Fruit fly (Drosophila melanogaster) whole organism, embryonic: ENCODE measurements around the gene CG5969.

Source experiments
- Antp ChIP-seq: fragments of 200-800 bp; sonication (Bioruptor generic); optimal IDR thresholded peaks from 3 replicates; lab custom pipeline; 2016; ENCODE audit warnings: missing biosample characterization, missing genetic modification characterization
- Blimp-1 ChIP-seq: fragments of 200-800 bp; sonication (Bioruptor generic); optimal IDR thresholded peaks from 3 replicates; lab custom pipeline; 2018; ENCODE audit warnings: missing biosample characterization, missing genetic modification characterization, mild to moderate bottlenecking, moderate library complexity, missing genetic modification reagents
- CG10462 ChIP-seq: fragments of 200-800 bp; sonication (Bioruptor generic); optimal IDR thresholded peaks from 2 replicates; lab custom pipeline; 2016; ENCODE audit warnings: missing biosample characterization, missing genetic modification characterization
- CG11723 ChIP-seq: fragments of 200-800 bp; sonication (Bioruptor generic); optimal IDR thresholded peaks from 2 replicates; lab custom pipeline; 2017; ENCODE audit warnings: missing biosample characterization, mild to moderate bottlenecking, missing genetic modification characterization
- CG12219 ChIP-seq: fragments of 200-800 bp; sonication (Bioruptor generic); optimal IDR thresholded peaks from 3 replicates; lab custom pipeline; 2018; ENCODE audit warnings: missing biosample characterization, mild to moderate bottlenecking, missing genetic modification characterization
- CG12391 ChIP-seq: fragments of 200-800 bp; sonication (Bioruptor generic); optimal IDR thresholded peaks from 3 replicates; lab custom pipeline; 2018; ENCODE audit warnings: missing biosample characterization, mild to moderate bottlenecking, missing genetic modification characterization, moderate library complexity
- CG13123 ChIP-seq: fragments of 200-800 bp; sonication (Bioruptor generic); optimal IDR thresholded peaks from 2 replicates; lab custom pipeline; 2016; ENCODE audit warnings: missing biosample characterization, missing genetic modification characterization
- CG13296 ChIP-seq: fragments of 200-800 bp; sonication (Bioruptor generic); optimal IDR thresholded peaks from 3 replicates; lab custom pipeline; 2018; ENCODE audit warnings: missing biosample characterization, mild to moderate bottlenecking, missing genetic modification characterization
- CG13894 ChIP-seq: fragments of 200-800 bp; sonication (Bioruptor generic); optimal IDR thresholded peaks from 3 replicates; lab custom pipeline; 2018; ENCODE audit warnings: missing biosample characterization, mild to moderate bottlenecking, missing genetic modification characterization, moderate library complexity
- CG1529 ChIP-seq: fragments of 200-800 bp; sonication (Bioruptor generic); optimal IDR thresholded peaks from 3 replicates; lab custom pipeline; 2018; ENCODE audit warnings: missing biosample characterization, missing genetic modification characterization
- CG15479 ChIP-seq: fragments of 200-800 bp; sonication (Bioruptor generic); optimal IDR thresholded peaks from 3 replicates; lab custom pipeline; 2019; ENCODE audit warnings: missing biosample characterization, mild to moderate bottlenecking, missing genetic modification characterization, moderate library complexity
- CG1603 ChIP-seq: fragments of 200-800 bp; sonication (Bioruptor generic); optimal IDR thresholded peaks from 2 replicates; lab custom pipeline; 2019; ENCODE audit warnings: missing biosample characterization, mild to moderate bottlenecking, missing genetic modification characterization, moderate library complexity
- CG17568 ChIP-seq: fragments of 200-800 bp; sonication (Bioruptor generic); optimal IDR thresholded peaks from 2 replicates; lab custom pipeline; 2018; ENCODE audit warnings: missing biosample characterization, mild to moderate bottlenecking, missing genetic modification characterization, moderate library complexity
- CG2678 ChIP-seq: fragments of 200-800 bp; sonication (Bioruptor generic); optimal IDR thresholded peaks from 3 replicates; lab custom pipeline; 2019; ENCODE audit warnings: missing biosample characterization, mild to moderate bottlenecking, missing genetic modification characterization, moderate library complexity
- CG3407 ChIP-seq: fragments of 200-800 bp; sonication (Bioruptor generic); optimal IDR thresholded peaks from 2 replicates; lab custom pipeline; 2018; ENCODE audit warnings: missing biosample characterization, mild to moderate bottlenecking, missing genetic modification characterization
- CG34224 ChIP-seq: fragments of 200-800 bp; sonication (Bioruptor generic); IDR thresholded peaks from 3 replicates; pipeline ENCODE4 v1.3.6; 2022; ENCODE audit warnings: missing biosample characterization, missing genetic modification characterization; ENCODE audit not compliant: partially characterized antibody
- CG3995 ChIP-seq: fragments of 200-800 bp; sonication (Bioruptor generic); optimal IDR thresholded peaks from 3 replicates; lab custom pipeline; 2016; ENCODE audit warnings: missing biosample characterization, missing genetic modification characterization
- CG5180 ChIP-seq: fragments of 200-800 bp; sonication (Bioruptor generic); optimal IDR thresholded peaks from 3 replicates; lab custom pipeline; 2017; ENCODE audit warnings: missing biosample characterization, missing genetic modification characterization, mild to moderate bottlenecking, moderate library complexity, missing genetic modification reagents
- CG5245 ChIP-seq: fragments of 200-800 bp; sonication (Bioruptor generic); optimal IDR thresholded peaks from 3 replicates; lab custom pipeline; 2016; ENCODE audit warnings: missing biosample characterization, missing genetic modification characterization
- CG6854 ChIP-seq: fragments of 200-800 bp; sonication (Bioruptor generic); optimal IDR thresholded peaks from 3 replicates; lab custom pipeline; 2017; ENCODE audit warnings: missing biosample characterization, mild to moderate bottlenecking, missing genetic modification characterization
- Camta ChIP-seq: fragments of 200-800 bp; sonication (Bioruptor generic); optimal IDR thresholded peaks from 2 replicates; lab custom pipeline; 2016; ENCODE audit warnings: missing biosample characterization, missing genetic modification characterization
- E2f2 ChIP-seq: fragments of 200-800 bp; sonication (Bioruptor generic); IDR thresholded peaks from 2 replicates; pipeline ENCODE4 v1.3.6; 2022; ENCODE audit warnings: missing biosample characterization, missing genetic modification characterization
- Eip74EF ChIP-seq, 2 experiments: fragments of 200-800 bp in 1 of 2; fragments of >200 bp in 1 of 2; sonication (Bioruptor generic) in 1 of 2; optimal IDR thresholded peaks; 2 replicates each; lab custom pipeline; 2017 to 2019; ENCODE audit warnings: missing biosample characterization in 2 of 2, missing genetic modification characterization in 2 of 2, mild to moderate bottlenecking in 1 of 2, moderate library complexity in 1 of 2
- HHEX ChIP-seq: fragments of 200-800 bp; sonication (Bioruptor generic); optimal IDR thresholded peaks from 3 replicates; lab custom pipeline; 2017; ENCODE audit warnings: missing biosample characterization, mild to moderate bottlenecking, missing genetic modification characterization, missing genetic modification reagents
- Hr51 ChIP-seq, 2 experiments: fragments of 200-800 bp; sonication (Bioruptor generic); optimal IDR thresholded peaks; 2 replicates in 1 of 2; 3 replicates in 1 of 2; lab custom pipeline; 2016 to 2018; ENCODE audit warnings: missing biosample characterization in 2 of 2, missing genetic modification characterization in 2 of 2, mild to moderate bottlenecking in 1 of 2, moderate library complexity in 1 of 2
- Hr78 ChIP-seq, 2 experiments: fragments of 200-800 bp in 1 of 2; fragments of >200 bp in 1 of 2; sonication (Bioruptor generic) in 1 of 2; optimal IDR thresholded peaks; 2 replicates each; lab custom pipeline; 2017 to 2019; ENCODE audit warnings: missing biosample characterization in 2 of 2, missing genetic modification characterization in 2 of 2, mild to moderate bottlenecking in 1 of 2, moderate library complexity in 1 of 2
- Meics ChIP-seq: fragments of 200-800 bp; sonication (Bioruptor generic); optimal IDR thresholded peaks from 2 replicates; lab custom pipeline; 2017; ENCODE audit warnings: missing biosample characterization, mild to moderate bottlenecking, missing genetic modification characterization
- Nf-YA ChIP-seq: fragments of 200-800 bp; sonication (Bioruptor generic); IDR thresholded peaks from 2 replicates; pipeline ENCODE4 v1.3.6; 2022; ENCODE audit warnings: missing biosample characterization, missing genetic modification characterization
- Opbp ChIP-seq: fragments of 200-800 bp; sonication (Bioruptor generic); IDR thresholded peaks from 3 replicates; pipeline ENCODE4 v1.3.6; 2022; ENCODE audit warnings: missing biosample characterization, missing genetic modification characterization; ENCODE audit not compliant: partially characterized antibody
- YL-1 ChIP-seq: fragments of 200-800 bp; sonication (Bioruptor generic); optimal IDR thresholded peaks from 3 replicates; lab custom pipeline; 2017; ENCODE audit warnings: missing biosample characterization, mild to moderate bottlenecking, missing genetic modification characterization
- ara ChIP-seq: fragments of 200-800 bp; sonication (Bioruptor generic); IDR thresholded peaks from 2 replicates; pipeline ENCODE4 v1.3.6; 2022; ENCODE audit warnings: missing biosample characterization, missing genetic modification characterization
- bigmax ChIP-seq: fragments of 200-800 bp; sonication (Bioruptor generic); optimal IDR thresholded peaks from 2 replicates; lab custom pipeline; 2018; ENCODE audit warnings: missing biosample characterization, mild to moderate bottlenecking, missing genetic modification characterization
- dati ChIP-seq: fragments of 200-800 bp; sonication (Bioruptor generic); IDR thresholded peaks from 2 replicates; pipeline ENCODE4 v1.3.6; 2022; ENCODE audit warnings: missing biosample characterization, missing genetic modification characterization
- ems ChIP-seq: fragments of 200-800 bp; sonication (Bioruptor generic); optimal IDR thresholded peaks from 3 replicates; lab custom pipeline; 2016; ENCODE audit warnings: missing biosample characterization, missing genetic modification characterization
- en ChIP-seq: fragments of 200-800 bp; sonication (Bioruptor generic); optimal IDR thresholded peaks from 2 replicates; lab custom pipeline; 2016; ENCODE audit warnings: missing biosample characterization, missing genetic modification characterization
- fd3F ChIP-seq: fragments of 200-800 bp; sonication (Bioruptor generic); optimal IDR thresholded peaks from 2 replicates; lab custom pipeline; 2018; ENCODE audit warnings: missing biosample characterization, mild to moderate bottlenecking, missing genetic modification characterization, moderate library complexity
- gce ChIP-seq: fragments of 200-800 bp; sonication (Bioruptor generic); IDR thresholded peaks from 3 replicates; pipeline ENCODE4 v1.3.6; 2022; ENCODE audit warnings: missing biosample characterization, missing genetic modification characterization
- grau ChIP-seq: fragments of 200-800 bp; optimal IDR thresholded peaks from 3 replicates; lab custom pipeline; 2019; ENCODE audit warnings: missing biosample characterization, mild to moderate bottlenecking, missing genetic modification characterization, moderate library complexity
- jing ChIP-seq: fragments of 200-800 bp; sonication (Bioruptor generic); optimal IDR thresholded peaks from 2 replicates; lab custom pipeline; 2018; ENCODE audit warnings: missing biosample characterization, mild to moderate bottlenecking, missing genetic modification characterization
- kni ChIP-seq: fragments of 200-800 bp; sonication (Bioruptor generic); optimal IDR thresholded peaks from 3 replicates; lab custom pipeline; 2017; ENCODE audit warnings: mild to moderate bottlenecking, missing biosample characterization, missing genetic modification reagents, missing genetic modification characterization
- mld ChIP-seq: fragments of 200-800 bp; sonication (Bioruptor generic); IDR thresholded peaks from 3 replicates; pipeline ENCODE4 v1.3.6; 2022; ENCODE audit warnings: missing biosample characterization, missing genetic modification characterization; ENCODE audit not compliant: partially characterized antibody
- nerfin-1 ChIP-seq: fragments of 200-800 bp; sonication (Bioruptor generic); optimal IDR thresholded peaks from 3 replicates; lab custom pipeline; 2019; ENCODE audit warnings: missing biosample characterization, mild to moderate bottlenecking, missing genetic modification characterization, moderate library complexity
- pros ChIP-seq: fragments of 200-800 bp; sonication (Bioruptor generic); optimal IDR thresholded peaks from 3 replicates; lab custom pipeline; 2019; ENCODE audit warnings: missing biosample characterization, mild to moderate bottlenecking, missing genetic modification characterization, moderate library complexity
- sim ChIP-seq: fragments of 200-800 bp; sonication (Bioruptor generic); IDR thresholded peaks from 2 replicates; pipeline ENCODE4 v1.3.6; 2022; ENCODE audit warnings: missing biosample characterization, missing genetic modification characterization
- so ChIP-seq: fragments of 200-800 bp; sonication (Bioruptor generic); IDR thresholded peaks from 3 replicates; pipeline ENCODE4 v1.3.6; 2022; ENCODE audit warnings: missing biosample characterization, missing genetic modification characterization
- twi ChIP-seq: fragments of 200-800 bp; optimal IDR thresholded peaks from 2 replicates; lab custom pipeline; 2019; ENCODE audit warnings: missing biosample characterization, mild to moderate bottlenecking, missing genetic modification characterization, moderate library complexity
- zen2 ChIP-seq: fragments of 200-800 bp; sonication (Bioruptor generic); IDR thresholded peaks from 3 replicates; pipeline ENCODE4 v1.3.6; 2022; ENCODE audit warnings: missing biosample characterization, missing genetic modification characterization; ENCODE audit not compliant: partially characterized antibody

Gene CG5969

dm6 chr3L:20471499-20472313 is 1.9 kb upstream of the CG5969 start (continued):
- no peak for TF ChIP-seq Blimp-1 (GFP tag; lab: Kevin White, UChicago)
- TF ChIP-seq gce (GFP tag; lab: Robert Waterston, UW): 0 out of 3 replicates have a peak, but pooled peaks have one; percentile 64
- TF ChIP-seq ara: peak; percentile 31; the same call in 1 of the 2 replicates
- TF ChIP-seq dati (GFP tag; lab: Robert Waterston, UW): no peak
- TF ChIP-seq Antp (GFP tag; lab: Kevin White, UChicago): peak; percentile 50
- TF ChIP-seq grau (tag; lab: Kevin White, UChicago): peak; percentile 54
- peak; percentile 77 for TF ChIP-seq CG3407
- no peak for TF ChIP-seq pros (GFP tag; lab: Kevin White, UChicago)
- 0 out of 3 replicates have a peak, but pooled peaks have one; percentile 38 for TF ChIP-seq so (GFP tag; lab: Robert Waterston, UW)
- peak; percentile 83 for TF ChIP-seq Meics (GFP tag; lab: Kevin White, UChicago)
- peak in 1 of 2 experiments; percentile 13 for TF ChIP-seq Eip74EF (GFP tag; optimal IDR thresholded peaks at IDR 0.05; lab: Kevin White, UChicago)
- peak; percentile 49 for TF ChIP-seq nerfin-1
- peak; percentile 73 for TF ChIP-seq CG1529 (GFP tag; lab: Kevin White, UChicago)
- no peak for TF ChIP-seq CG5180
- TF ChIP-seq CG13296 (GFP tag; lab: Kevin White, UChicago): peak; percentile 57
- peak; percentile 5 for TF ChIP-seq CG15479
- peak; percentile 75 for TF ChIP-seq HHEX (GFP tag; lab: Kevin White, UChicago)
- peak; percentile 67 for TF ChIP-seq CG2678 (tag; lab: Kevin White, UChicago)
- no peak for TF ChIP-seq Opbp
- peak; percentile 41 for TF ChIP-seq CG10462 (GFP tag; lab: Kevin White, UChicago)
- TF ChIP-seq CG1603 (tag; lab: Kevin White, UChicago): peak; percentile 85
- no peak for TF ChIP-seq jing (GFP tag; lab: Kevin White, UChicago)
- no peak for TF ChIP-seq CG34224 (GFP tag; lab: Robert Waterston, UW)
- TF ChIP-seq CG11723 (GFP tag; lab: Kevin White, UChicago): peak; percentile 44
- no peak for TF ChIP-seq mld (GFP tag; lab: Robert Waterston, UW)
- peak; percentile 3 for TF ChIP-seq bigmax
- no peak for TF ChIP-seq YL-1
- peak; percentile 6 for TF ChIP-seq CG3995 (GFP tag; lab: Kevin White, UChicago)
- peak in 1 of 2 experiments; percentile 83 for TF ChIP-seq Hr78 (GFP tag; optimal IDR thresholded peaks at IDR 0.05; lab: Kevin White, UChicago)
- peak; percentile 64 for TF ChIP-seq kni
- peak; percentile 30 for TF ChIP-seq CG12219 (GFP tag; lab: Kevin White, UChicago)
- TF ChIP-seq CG12391 (tag; lab: Kevin White, UChicago): peak; percentile 25
- TF ChIP-seq ems (GFP tag; lab: Kevin White, UChicago): peak; percentile 60
- TF ChIP-seq en: peak; percentile 31
- no peak for TF ChIP-seq sim (GFP tag; lab: Robert Waterston, UW)
- peak; percentile 65 for TF ChIP-seq CG13123
- peak; percentile 12 for TF ChIP-seq CG13894 (tag; lab: Kevin White, UChicago)
- TF ChIP-seq twi: no peak
- peak; percentile 55 for TF ChIP-seq CG6854 (GFP tag; lab: Kevin White, UChicago)
- TF ChIP-seq CG17568 (GFP tag; lab: Kevin White, UChicago): peak; percentile 69
- no peak for TF ChIP-seq Nf-YA
- peak; percentile 20 to 40 for TF ChIP-seq Hr51 (GFP tag; optimal IDR thresholded peaks at IDR 0.05; lab: Kevin White, UChicago)
- peak; percentile 51 for TF ChIP-seq Camta
- TF ChIP-seq fd3F (GFP tag; lab: Kevin White, UChicago): no peak
- TF ChIP-seq zen2 (GFP tag; lab: Robert Waterston, UW): no peak
- no peak for TF ChIP-seq CG5245 (GFP tag; lab: Kevin White, UChicago)
- TF ChIP-seq E2f2 (GFP tag; lab: Robert Waterston, UW): 0 out of 2 replicates have a peak, but pooled peaks have one; percentile 25
